Worm (Caenorhabditis elegans) whole organism, L4/young adult: ENCODE data around the gene rpt-1.

Experiments
- W03F9.2 ChIP-seq: fragments of 150-350 bp; optimal IDR thresholded peaks from 2 replicates; lab custom pipeline; 2014; ENCODE audit warnings: missing biosample characterization, missing genetic modification characterization
- him-1 ChIP-seq: sonication (generic microtip); optimal IDR thresholded peaks from 2 replicates; lab custom pipeline; 2016; ENCODE audit warnings: missing genotype, missing genetic modification reagents, missing genetic modification characterization, missing compliant biosample characterization

DNA sequence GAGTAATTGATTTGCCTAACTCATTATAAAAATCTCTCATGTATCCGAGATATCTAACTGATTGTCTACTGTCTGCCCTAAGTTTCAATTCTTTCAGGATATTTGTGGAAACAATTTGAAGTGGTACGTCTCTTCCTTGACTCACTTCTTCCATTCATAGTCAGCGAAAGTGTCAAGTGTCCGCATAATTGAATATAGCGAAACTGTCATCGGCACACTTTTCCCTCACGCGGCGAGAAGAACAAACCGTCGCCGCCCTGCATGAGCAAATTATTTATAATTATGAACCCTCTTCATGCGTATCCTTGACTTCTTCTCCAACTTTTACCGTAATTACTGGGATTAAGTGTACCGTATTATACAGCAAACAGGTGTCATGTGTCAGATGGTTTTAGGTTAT, 33.6 kb downstream of the rpt-1 start:
- TF ChIP-seq him-1 (tag; lab: Kevin White, UChicago) (no peak), W03F9.2 (tag; lab: Kevin White, UChicago) (no peak)
